Fruit fly (Drosophila melanogaster): ENCODE results near the gene dsb.
A peak's percentile ranks its signal among the peaks of the same experiment; 100 is the strongest.

dsb gene

dm6 chr3L:1886125-1886544 is 23.9 kb downstream of the dsb start (continued):
- peak; percentile 76 to 84 for TF ChIP-seq dpn (GFP tag; optimal IDR thresholded peaks at IDR 0.05)
- peak; percentile 87 for TF ChIP-seq Hsf (GFP tag; optimal IDR thresholded peaks at IDR 0.05)
- TF ChIP-seq kni (GFP tag; optimal IDR thresholded peaks at IDR 0.05): no peak
- peak; percentile 81 for TF ChIP-seq Abd-B (GFP tag; optimal IDR thresholded peaks at IDR 0.05)
- TF ChIP-seq CHES-1-like (GFP tag; optimal IDR thresholded peaks at IDR 0.05): peak; percentile 63
- TF ChIP-seq nerfin-1 (tag; optimal IDR thresholded peaks at IDR 0.05): peak; percentile 78
- TF ChIP-seq CG43689 (GFP tag; IDR thresholded peaks at IDR 0.05): peak; percentile 60; the same call in 1 of the 2 replicates
- peak; percentile 74 for TF ChIP-seq CG8944 (GFP tag; optimal IDR thresholded peaks at IDR 0.05)
- TF ChIP-seq Jarid2 (GFP tag; optimal IDR thresholded peaks at IDR 0.05): no peak
- TF ChIP-seq CG32532 (GFP tag; IDR thresholded peaks at IDR 0.05): no peak; the same call in 1 of the 2 replicates
- TF ChIP-seq Nf-YA (GFP tag; IDR thresholded peaks at IDR 0.05): peak; percentile 76
- no peak for TF ChIP-seq HLHmδ (GFP tag; optimal IDR thresholded peaks at IDR 0.05)
- TF ChIP-seq gem (tag; optimal IDR thresholded peaks at IDR 0.05): peak; percentile 90
- TF ChIP-seq CG1792 (GFP tag; optimal IDR thresholded peaks at IDR 0.05): peak; percentile 70
- TF ChIP-seq Lhr (GFP tag; optimal IDR thresholded peaks at IDR 0.05): peak; percentile 64
- peak; percentile 52 for TF ChIP-seq CG9876 (GFP tag; optimal IDR thresholded peaks at IDR 0.05)
- peak; percentile 77 for TF ChIP-seq Max (GFP tag; optimal IDR thresholded peaks at IDR 0.05)
- TF ChIP-seq CG6683 (GFP tag; optimal IDR thresholded peaks at IDR 0.05): no peak
- peak; percentile 45 for TF ChIP-seq CG3065 (GFP tag; optimal IDR thresholded peaks at IDR 0.05)
- TF ChIP-seq dm (GFP tag; optimal IDR thresholded peaks at IDR 0.05): peak; percentile 55
- no peak for TF ChIP-seq knrl (GFP tag; IDR thresholded peaks at IDR 0.05; ENCODE audit: partially characterized antibody)
- TF ChIP-seq CG3726 (GFP tag; IDR thresholded peaks at IDR 0.05): peak; percentile 77; the same call in 2 of the 3 replicates
- no peak for TF ChIP-seq vfl (GFP tag; optimal IDR thresholded peaks at IDR 0.05)
- TF ChIP-seq CG6272 (GFP tag; IDR thresholded peaks at IDR 0.05): peak; percentile 66
- peak; percentile 28 for TF ChIP-seq nau (GFP tag; optimal IDR thresholded peaks at IDR 0.05)
- TF ChIP-seq Spps (tag; optimal IDR thresholded peaks at IDR 0.05): peak; percentile 56
- peak; percentile 32 for TF ChIP-seq CG4617 (GFP tag; optimal IDR thresholded peaks at IDR 0.05; ENCODE audit: borderline replicate concordance)
- no peak for TF ChIP-seq nerfin-2 (GFP tag; IDR thresholded peaks at IDR 0.05; ENCODE audit: partially characterized antibody)
- peak; percentile 86 for TF ChIP-seq tin (GFP tag; optimal IDR thresholded peaks at IDR 0.05)
- peak; percentile 64; the same call in 2 of the 3 replicates for TF ChIP-seq CG11093 (GFP tag; IDR thresholded peaks at IDR 0.05)
- no peak for TF ChIP-seq ash1 (GFP tag; optimal IDR thresholded peaks at IDR 0.05)
- TF ChIP-seq az2 (GFP tag; optimal IDR thresholded peaks at IDR 0.05): peak; percentile 87
- peak; percentile 72 for TF ChIP-seq CG4707 (GFP tag; optimal IDR thresholded peaks at IDR 0.05)
- TF ChIP-seq CG6791 (GFP tag; IDR thresholded peaks at IDR 0.05; ENCODE audit: partially characterized antibody): no peak
- peak; percentile 77 for TF ChIP-seq CG12769 (tag; optimal IDR thresholded peaks at IDR 0.05)
- TF ChIP-seq CG15269 (tag; optimal IDR thresholded peaks at IDR 0.05): peak; percentile 82
- TF ChIP-seq wek (GFP tag; optimal IDR thresholded peaks at IDR 0.05): peak; percentile 68
- TF ChIP-seq Side (GFP tag; optimal IDR thresholded peaks at IDR 0.05): peak; percentile 73
- peak; percentile 89 for TF ChIP-seq CG16863 (GFP tag; optimal IDR thresholded peaks at IDR 0.05)
- peak; percentile 73 for TF ChIP-seq CG11696 (GFP tag; IDR thresholded peaks at IDR 0.05)
- peak; percentile 77 for TF ChIP-seq CG5953 (GFP tag; IDR thresholded peaks at IDR 0.05)
- no peak for TF ChIP-seq CG3995 (GFP tag; optimal IDR thresholded peaks at IDR 0.05)
- TF ChIP-seq CG4424 (GFP tag; optimal IDR thresholded peaks at IDR 0.05): peak; percentile 86
- peak; percentile 75 for TF ChIP-seq Antp (GFP tag; optimal IDR thresholded peaks at IDR 0.05)
- no peak for TF ChIP-seq Hr39 (optimal IDR thresholded peaks at IDR 0.05)
- TF ChIP-seq eyg (GFP tag; optimal IDR thresholded peaks at IDR 0.05): peak; percentile 47
- TF ChIP-seq dysf (GFP tag; IDR thresholded peaks at IDR 0.05): peak; percentile 78
- TF ChIP-seq Xbp1 (GFP tag; optimal IDR thresholded peaks at IDR 0.05): peak; percentile 89
- peak; percentile 27 for TF ChIP-seq CG12299 (tag; optimal IDR thresholded peaks at IDR 0.05)
- peak; percentile 85 for TF ChIP-seq Awh (GFP tag; IDR thresholded peaks at IDR 0.05)
- peak; percentile 66 for TF ChIP-seq PHDP (tag; optimal IDR thresholded peaks at IDR 0.05)

All from whole organism, embryonic.